6 worm cellular contexts compared by ENCODE assay signal in the genomic region with DNA sequence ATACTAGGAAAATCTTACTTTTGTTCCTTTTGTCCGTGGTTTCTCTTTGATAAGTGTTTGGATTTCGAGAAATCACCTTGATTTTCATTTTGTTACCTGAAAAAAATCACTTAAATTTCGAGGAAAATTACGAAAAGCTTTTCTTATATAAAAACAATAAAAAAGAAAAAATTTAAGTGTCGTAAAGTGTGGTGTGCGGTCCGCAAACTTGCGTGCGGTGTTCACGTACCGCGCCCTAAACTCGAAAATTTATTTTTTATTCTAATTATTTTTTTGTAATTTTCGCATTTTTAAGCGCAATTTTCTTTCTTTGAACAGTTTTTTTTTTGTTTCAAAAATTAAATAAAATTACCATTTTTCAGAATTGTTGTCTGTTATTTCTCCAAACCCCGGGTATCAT.
TF ChIP-seq lines count a peak whose summit lies in the region.

Gene dcaf-13, minus strand, starts transcription at position 96 of the 400 bp plus-strand sequence.
Gene toe-1, plus strand, starts transcription at position 361 of the 400 bp plus-strand sequence.

TF ChIP-seq in whole organism, L1 larva, 84 proteins besides CTCF, POLR2A, EP300 and RAD21 (continues in another document):
- TF ChIP-seq zag-1 (tag; optimal IDR thresholded peaks at IDR 0.05; lab: Kevin White, UChicago) (no peak), ceh-8 (GFP tag; optimal IDR thresholded peaks at IDR 0.05; lab: Kevin White, UChicago) (no peak), lin-35 (GFP tag; optimal IDR thresholded peaks at IDR 0.05; lab: Kevin White, UChicago) (peak in 1 of 2 experiments; percentile 37), aha-1 (tag; optimal IDR thresholded peaks at IDR 0.05; lab: Kevin White, UChicago) (no peak), dpl-1 (GFP tag; optimal IDR thresholded peaks at IDR 0.05; lab: Kevin White, UChicago) (peak; percentile 26 to 35 (median 29)), nhr-12 (tag; optimal IDR thresholded peaks at IDR 0.05; lab: Kevin White, UChicago) (no peak), swsn-7 (tag; optimal IDR thresholded peaks at IDR 0.05; lab: Kevin White, UChicago) (peak; percentile 8), unc-86 (tag; optimal IDR thresholded peaks at IDR 0.05; lab: Kevin White, UChicago) (no peak), mdl-1 (tag; optimal IDR thresholded peaks at IDR 0.05; lab: Kevin White, UChicago) (no peak), snu-23 (GFP tag; optimal IDR thresholded peaks at IDR 0.05; lab: Kevin White, UChicago) (peak; percentile 25), lsy-2 (tag; optimal IDR thresholded peaks at IDR 0.05; lab: Kevin White, UChicago) (peak; percentile 38 to 46), efl-1 (optimal IDR thresholded peaks at IDR 0.05; lab: Kevin White, UChicago) (peak; percentile 3 to 40), efl-1 (GFP tag; optimal IDR thresholded peaks at IDR 0.05 in 1 of 2; lab: Kevin White, UChicago) (peak; percentile 44 to 68), unc-130 (tag; optimal IDR thresholded peaks at IDR 0.05; lab: Kevin White, UChicago) (no peak)

TF ChIP-seq in whole organism, L2 larva, 48 proteins besides CTCF, POLR2A, EP300 and RAD21:
- TF ChIP-seq lin-11 (tag; optimal IDR thresholded peaks at IDR 0.05; lab: Kevin White, UChicago) = no peak
- no peak for TF ChIP-seq R02D3.7 (tag; optimal IDR thresholded peaks at IDR 0.05; lab: Kevin White, UChicago)
- no peak for TF ChIP-seq unc-55 (GFP tag; optimal IDR thresholded peaks at IDR 0.05; lab: Kevin White, UChicago)
- TF ChIP-seq alr-1 (tag; optimal IDR thresholded peaks at IDR 0.05; lab: Kevin White, UChicago) = no peak
- TF ChIP-seq aly-2 (tag; optimal IDR thresholded peaks at IDR 0.05; lab: Kevin White, UChicago) = no peak
- peak; percentile 26 for TF ChIP-seq gmeb-1 (tag; optimal IDR thresholded peaks at IDR 0.05; lab: Kevin White, UChicago)

TF ChIP-seq in whole organism, L4 larva, 104 proteins besides CTCF, POLR2A, EP300 and RAD21:
- no peak for TF ChIP-seq zfp-3 (GFP tag; conservative IDR thresholded peaks at IDR 0.05; lab: Robert Waterston, UW)
- TF ChIP-seq hmg-1.1 (GFP tag; IDR thresholded peaks at IDR 0.05; lab: Robert Waterston, UW) = 0 out of 2 replicates have a peak, but pooled peaks have one; percentile 11
- peak; percentile 34 for TF ChIP-seq mes-2 (tag; optimal IDR thresholded peaks at IDR 0.05; lab: Kevin White, UChicago; ENCODE audit: poor library complexity, severe bottlenecking)
- TF ChIP-seq lsy-2 (tag; optimal IDR thresholded peaks at IDR 0.05; lab: Kevin White, UChicago) = peak in 1 of 2 experiments; percentile 39

TF ChIP-seq in whole organism, late embryonic, 69 proteins besides CTCF, POLR2A, EP300 and RAD21:
- TF ChIP-seq elt-2 (tag; optimal IDR thresholded peaks at IDR 0.05; lab: Kevin White, UChicago) = peak; percentile 8
- no peak for TF ChIP-seq ceh-31 (tag; optimal IDR thresholded peaks at IDR 0.05; lab: Kevin White, UChicago)

TF ChIP-seq in whole organism, mixed stage, embryonic, 35 proteins besides CTCF, POLR2A, EP300 and RAD21:
- TF ChIP-seq ztf-11 (tag; optimal IDR thresholded peaks at IDR 0.05; lab: Kevin White, UChicago) = no peak
- peak; percentile 54 for TF ChIP-seq ces-1 (GFP tag; optimal IDR thresholded peaks at IDR 0.05; lab: Kevin White, UChicago)
- TF ChIP-seq snpc-4 (tag; optimal IDR thresholded peaks at IDR 0.05; lab: Kevin White, UChicago) = no peak
- no peak for TF ChIP-seq nhr-12 (tag; optimal IDR thresholded peaks at IDR 0.05; lab: Kevin White, UChicago)
- TF ChIP-seq pha-4 (tag; optimal IDR thresholded peaks at IDR 0.05; lab: Kevin White, UChicago) = no peak
- TF ChIP-seq unc-120 (tag; optimal IDR thresholded peaks at IDR 0.05; lab: Kevin White, UChicago; ENCODE audit: poor library complexity, severe bottlenecking) = no peak
- TF ChIP-seq mep-1 (tag; optimal IDR thresholded peaks at IDR 0.05; lab: Kevin White, UChicago) = no peak

TF ChIP-seq in whole organism, young adult, 124 proteins besides CTCF, POLR2A, EP300 and RAD21:
- TF ChIP-seq lin-54 (GFP tag; optimal IDR thresholded peaks at IDR 0.05; lab: Kevin White, UChicago) (no peak), bed-1 (GFP tag; IDR thresholded peaks at IDR 0.05; lab: Robert Waterston, UW) (no peak), madf-6 (GFP tag; IDR thresholded peaks at IDR 0.05; lab: Robert Waterston, UW) (peak; percentile 46; the same call in 1 of the 2 replicates), lsl-1 (GFP tag; optimal IDR thresholded peaks at IDR 0.05; lab: Kevin White, UChicago) (peak; percentile 5), F22D6.2 (tag; optimal IDR thresholded peaks at IDR 0.05; lab: Kevin White, UChicago) (no peak)
